Worm (Caenorhabditis elegans): ENCODE results near the gene str-86.

ce11 chrV:8956387-8957095, 27.0 kb downstream of the str-86 start, which contains the start of gene ttc-17:
- TF ChIP-seq ama-1 (optimal IDR thresholded peaks at IDR 0.05): no peak
- TF ChIP-seq zag-1 (tag; optimal IDR thresholded peaks at IDR 0.05): no peak
- TF ChIP-seq nfya-1 (tag; optimal IDR thresholded peaks at IDR 0.05; ENCODE audit: insufficient read depth): no peak
- no peak for TF ChIP-seq ceh-9 (tag; optimal IDR thresholded peaks at IDR 0.05)
- no peak for TF ChIP-seq nhr-28 (tag; optimal IDR thresholded peaks at IDR 0.05)
- no peak for TF ChIP-seq lin-15B (tag; optimal IDR thresholded peaks at IDR 0.05)
- TF ChIP-seq unc-39 (tag; optimal IDR thresholded peaks at IDR 0.05): no peak
- TF ChIP-seq fos-1 (tag; optimal IDR thresholded peaks at IDR 0.05): no peak
- TF ChIP-seq skn-1 (tag; optimal IDR thresholded peaks at IDR 0.05): no peak
- no peak for TF ChIP-seq pqm-1 (tag; optimal IDR thresholded peaks at IDR 0.05)

Data from whole organism, L3 larva.